Worm (Caenorhabditis elegans) whole organism, L2 larva: ENCODE results near the gene srd-39.

Source experiments
- C34F6.9 ChIP-seq: fragments of 150-350 bp; optimal IDR thresholded peaks from 2 replicates; lab custom pipeline; 2014; ENCODE audit warnings: missing biosample characterization, missing genetic modification characterization
- F13H6.1 ChIP-seq: sonication (generic microtip); optimal IDR thresholded peaks from 2 replicates; lab custom pipeline; 2016; ENCODE audit warnings: missing genetic modification characterization, missing compliant biosample characterization
- ZK546.5 ChIP-seq: sonication (generic microtip); optimal IDR thresholded peaks from 2 replicates; lab custom pipeline; 2017; ENCODE audit warnings: missing biosample characterization, missing genetic modification characterization
- aly-2 ChIP-seq: fragments of 150-350 bp; optimal IDR thresholded peaks from 2 replicates; lab custom pipeline; 2014; ENCODE audit warnings: missing biosample characterization, missing genetic modification characterization
- blmp-1 ChIP-seq: sonication (generic microtip); optimal IDR thresholded peaks from 2 replicates; lab custom pipeline; 2017; ENCODE audit warnings: missing genetic modification characterization, mild to moderate bottlenecking, missing compliant biosample characterization, antibody characterized with exemption, moderate library complexity; ENCODE audit not compliant: insufficient read depth
- ceh-16 ChIP-seq: fragments of 150-350 bp; optimal IDR thresholded peaks from 2 replicates; lab custom pipeline; 2014; ENCODE audit warnings: missing biosample characterization, missing genetic modification characterization
- ceh-82 ChIP-seq: fragments of 150-350 bp; optimal IDR thresholded peaks from 2 replicates; lab custom pipeline; 2014; ENCODE audit warnings: missing biosample characterization, missing genetic modification characterization
- crh-2 ChIP-seq: sonication (generic microtip); optimal IDR thresholded peaks from 2 replicates; lab custom pipeline; 2017; ENCODE audit warnings: missing biosample characterization, missing genetic modification characterization
- elt-1 ChIP-seq: fragments of 150-350 bp; optimal IDR thresholded peaks from 2 replicates; lab custom pipeline; 2014; ENCODE audit warnings: missing biosample characterization, missing genetic modification characterization
- fos-1 ChIP-seq: fragments of 150-350 bp; optimal IDR thresholded peaks from 2 replicates; lab custom pipeline; 2014; ENCODE audit warnings: missing biosample characterization, missing genetic modification characterization
- gmeb-1 ChIP-seq: fragments of 150-350 bp; optimal IDR thresholded peaks from 2 replicates; lab custom pipeline; 2014; ENCODE audit warnings: missing biosample characterization, missing genetic modification characterization
- lsy-2 ChIP-seq, 2 experiments: fragments of 150-350 bp in 1 of 2; sonication (generic microtip) in 1 of 2; optimal IDR thresholded peaks; 2 replicates each; lab custom pipeline; 2014 to 2017; ENCODE audit warnings: missing biosample characterization in 2 of 2, missing genetic modification characterization in 2 of 2
- mab-5 ChIP-seq: fragments of 150-350 bp; optimal IDR thresholded peaks from 2 replicates; lab custom pipeline; 2014; ENCODE audit warnings: missing biosample characterization, missing genetic modification characterization
- nhr-11 ChIP-seq: fragments of 150-350 bp; optimal IDR thresholded peaks from 2 replicates; lab custom pipeline; 2014; ENCODE audit warnings: missing biosample characterization, missing genetic modification characterization
- nhr-129 ChIP-seq: fragments of 150-350 bp; optimal IDR thresholded peaks from 2 replicates; lab custom pipeline; 2014; ENCODE audit warnings: missing biosample characterization, missing genetic modification characterization
- nhr-21 ChIP-seq: fragments of 150-350 bp; optimal IDR thresholded peaks from 2 replicates; lab custom pipeline; 2014; ENCODE audit warnings: missing biosample characterization, missing genetic modification characterization
- nhr-23 ChIP-seq: fragments of 150-350 bp; optimal IDR thresholded peaks from 2 replicates; lab custom pipeline; 2014; ENCODE audit warnings: missing biosample characterization, missing genetic modification reagents, missing genetic modification characterization
- nhr-25 ChIP-seq: fragments of 150-350 bp; sonication (generic microtip); optimal IDR thresholded peaks from 3 replicates; lab custom pipeline; 2014; ENCODE audit warnings: missing biosample characterization, missing genetic modification characterization
- nhr-6 ChIP-seq: fragments of 150-350 bp; optimal IDR thresholded peaks from 2 replicates; lab custom pipeline; 2014; ENCODE audit warnings: missing biosample characterization, missing genetic modification characterization
- nhr-77 ChIP-seq: fragments of 150-350 bp; optimal IDR thresholded peaks from 2 replicates; lab custom pipeline; 2014; ENCODE audit warnings: missing biosample characterization, missing genetic modification characterization
- peb-1 ChIP-seq: fragments of 150-350 bp; optimal IDR thresholded peaks from 2 replicates; lab custom pipeline; 2014; ENCODE audit warnings: missing biosample characterization, missing genetic modification characterization
- sem-4 ChIP-seq: fragments of 150-350 bp; optimal IDR thresholded peaks from 2 replicates; lab custom pipeline; 2014; ENCODE audit warnings: missing biosample characterization, missing genetic modification reagents, missing genetic modification characterization
- skn-1 ChIP-seq: sonication (generic microtip); optimal IDR thresholded peaks from 2 replicates; lab custom pipeline; 2017; ENCODE audit warnings: missing biosample characterization, missing genetic modification characterization
- sma-3 ChIP-seq: sonication (generic microtip); optimal IDR thresholded peaks from 2 replicates; lab custom pipeline; 2016; ENCODE audit warnings: missing genetic modification reagents, missing genetic modification characterization, missing compliant biosample characterization
- sma-9 ChIP-seq, 2 experiments: fragments of 150-350 bp in 1 of 2; sonication (generic microtip) in 1 of 2; optimal IDR thresholded peaks; 2 replicates each; lab custom pipeline; 2014 to 2016; ENCODE audit warnings: missing genetic modification characterization in 2 of 2, mild to moderate bottlenecking in 1 of 2, missing biosample characterization in 1 of 2, missing compliant biosample characterization in 1 of 2, missing genetic modification reagents in 1 of 2, moderate library complexity in 1 of 2
- unc-39 ChIP-seq: fragments of 150-350 bp; optimal IDR thresholded peaks from 2 replicates; lab custom pipeline; 2014; ENCODE audit warnings: missing biosample characterization, missing genetic modification characterization
- unc-62 ChIP-seq: fragments of 150-350 bp; optimal IDR thresholded peaks from 2 replicates; lab custom pipeline; 2014; ENCODE audit warnings: missing biosample characterization, missing genetic modification reagents, missing genetic modification characterization
- zag-1 ChIP-seq: fragments of 150-350 bp; optimal IDR thresholded peaks from 2 replicates; lab custom pipeline; 2014; ENCODE audit warnings: missing biosample characterization, missing genetic modification characterization

Gene srd-39

DNA sequence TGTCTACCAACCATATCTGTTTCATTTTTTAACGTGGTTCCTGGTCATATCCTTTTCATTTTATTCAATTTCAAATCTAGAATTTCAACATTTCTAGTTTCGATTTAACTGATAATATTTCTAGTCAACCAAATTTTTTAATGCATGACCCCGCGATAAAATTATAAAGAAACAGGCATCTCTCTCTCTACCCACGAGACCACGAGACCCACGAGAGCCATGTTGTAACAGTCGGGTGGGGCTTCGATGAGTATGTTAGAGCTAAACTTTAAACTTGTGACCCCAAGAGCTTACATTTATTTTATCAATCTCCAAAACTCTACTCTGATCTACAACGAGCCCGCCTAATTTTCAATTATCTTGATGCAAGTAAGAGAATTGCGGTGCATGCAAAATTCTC is 17.9 kb upstream of the srd-39 start:
- TF ChIP-seq skn-1 (tag; lab: Kevin White, UChicago) (no peak), nhr-129 (tag; lab: Kevin White, UChicago) (peak; percentile 27), sma-9 (GFP tag; optimal IDR thresholded peaks at IDR 0.05; lab: Kevin White, UChicago) (peak; percentile 1), sma-9 (tag; optimal IDR thresholded peaks at IDR 0.05; lab: Kevin White, UChicago) (no peak)

ce11 chrX:13317532-13317931 is 17.1 kb upstream of the srd-39 start:
- TF ChIP-seq lsy-2 (tag; optimal IDR thresholded peaks at IDR 0.05; lab: Kevin White, UChicago) (peak in 1 of 2 experiments; percentile 23), nhr-129 (tag; lab: Kevin White, UChicago) (peak; percentile 2), nhr-6 (tag; lab: Kevin White, UChicago) (no peak), mab-5 (tag; lab: Kevin White, UChicago) (no peak)

DNA sequence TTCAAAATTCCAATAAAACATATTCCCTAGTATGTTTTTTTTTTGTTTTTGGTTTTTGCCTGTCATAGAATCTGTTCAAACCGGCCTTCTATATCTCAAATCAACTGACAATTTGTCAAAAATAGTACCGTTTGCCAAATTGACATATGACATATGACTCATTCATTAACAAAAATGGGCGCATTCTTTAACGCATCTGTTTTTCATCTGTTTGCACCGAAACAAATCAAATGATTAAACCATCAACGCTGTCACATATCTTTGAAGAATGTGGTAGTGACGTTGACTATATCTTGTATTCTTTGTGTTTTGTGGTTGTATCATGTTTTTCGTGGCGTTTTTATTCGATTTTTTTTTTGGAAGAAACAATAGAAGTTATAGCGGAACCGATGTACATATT is 14.7 kb upstream of the srd-39 start:
- TF ChIP-seq gmeb-1 (tag; lab: Kevin White, UChicago) = no peak
- TF ChIP-seq sma-3 = peak; percentile 76
- TF ChIP-seq nhr-25 (tag; lab: Kevin White, UChicago) = peak; percentile 77
- TF ChIP-seq sma-9 (GFP tag; optimal IDR thresholded peaks at IDR 0.05; lab: Kevin White, UChicago) = peak; percentile 59
- no peak for TF ChIP-seq sma-9 (tag; optimal IDR thresholded peaks at IDR 0.05; lab: Kevin White, UChicago)
- peak; percentile 23 for TF ChIP-seq mab-5 (tag; lab: Kevin White, UChicago)
- peak; percentile 33 for TF ChIP-seq nhr-21 (tag; lab: Kevin White, UChicago)
- no peak for TF ChIP-seq blmp-1
- TF ChIP-seq C34F6.9 = no peak
- TF ChIP-seq skn-1 (tag; lab: Kevin White, UChicago) = no peak
- no peak for TF ChIP-seq nhr-6 (tag; lab: Kevin White, UChicago)
- TF ChIP-seq crh-2 (tag; lab: Kevin White, UChicago) = no peak
- TF ChIP-seq aly-2 (tag; lab: Kevin White, UChicago) = no peak
- no peak for TF ChIP-seq unc-39 (tag; lab: Kevin White, UChicago)
- no peak for TF ChIP-seq elt-1 (tag; lab: Kevin White, UChicago)
- TF ChIP-seq nhr-23 (tag; lab: Kevin White, UChicago) = no peak
- peak; percentile 2 for TF ChIP-seq fos-1 (tag; lab: Kevin White, UChicago)
- TF ChIP-seq, all 48 proteins: peak for 6

- TF ChIP-seq nhr-25 (tag; lab: Kevin White, UChicago) = no peak
- TF ChIP-seq fos-1 (tag; lab: Kevin White, UChicago) = peak; percentile 86
- peak; percentile 49 for TF ChIP-seq sma-9 (GFP tag; optimal IDR thresholded peaks at IDR 0.05; lab: Kevin White, UChicago)
- no peak for TF ChIP-seq sma-9 (tag; optimal IDR thresholded peaks at IDR 0.05; lab: Kevin White, UChicago)
- no peak for TF ChIP-seq zag-1 (tag; lab: Kevin White, UChicago)
- TF ChIP-seq ceh-16 = no peak
- no peak for TF ChIP-seq unc-39 (tag; lab: Kevin White, UChicago)
- TF ChIP-seq crh-2 (tag; lab: Kevin White, UChicago) = peak; percentile 45
- TF ChIP-seq nhr-21 (tag; lab: Kevin White, UChicago) = no peak
- TF ChIP-seq peb-1 = no peak
- no peak for TF ChIP-seq nhr-129 (tag; lab: Kevin White, UChicago)
- TF ChIP-seq nhr-11 (tag; lab: Kevin White, UChicago) = no peak
- TF ChIP-seq sem-4 (tag; lab: Kevin White, UChicago) = no peak
Observed at ce11 chrX:13311641-13312423, 11.4 kb upstream of the srd-39 start, which contains the start of gene F46G10.1. Gene F46G10.1 (minus strand): TSS chrX:13311755.

ce11 chrX:13310763-13311162 is 10.4 kb upstream of the srd-39 start:
- TF ChIP-seq ceh-82 (tag; lab: Kevin White, UChicago) (no peak), crh-2 (tag; lab: Kevin White, UChicago) (peak; percentile 83), F13H6.1 (tag; lab: Kevin White, UChicago) (peak; percentile 21), ZK546.5 (tag; lab: Kevin White, UChicago) (no peak), nhr-77 (tag; lab: Kevin White, UChicago) (no peak), gmeb-1 (tag; lab: Kevin White, UChicago) (peak; percentile 53), unc-62 (GFP tag; lab: Kevin White, UChicago) (no peak), peb-1 (no peak), zag-1 (tag; lab: Kevin White, UChicago) (no peak), mab-5 (tag; lab: Kevin White, UChicago) (no peak), nhr-129 (tag; lab: Kevin White, UChicago) (peak; percentile 14), lsy-2 (tag; optimal IDR thresholded peaks at IDR 0.05; lab: Kevin White, UChicago) (peak in 1 of 2 experiments; percentile 1), fos-1 (tag; lab: Kevin White, UChicago) (peak; percentile 96), sma-3 (peak; percentile 11), sma-9 (GFP tag; optimal IDR thresholded peaks at IDR 0.05; lab: Kevin White, UChicago) (peak; percentile 73), sma-9 (tag; optimal IDR thresholded peaks at IDR 0.05; lab: Kevin White, UChicago) (no peak)
- TF ChIP-seq, all 48 proteins: peak for 8
